Worm (Caenorhabditis elegans) whole organism, L4 larva: Measurements from ENCODE around the gene C05D12.2.
A peak's percentile ranks its signal among the peaks of the same experiment; 100 is the strongest.

Experiments
- D1046.2 ChIP-seq: fragments of 200-800 bp; sonication (Bioruptor generic); IDR thresholded peaks from 2 replicates; pipeline ENCODE4 v1.3.6; 2022; ENCODE audit warnings: missing genetic modification characterization, missing compliant biosample characterization
- F26F4.8 ChIP-seq: fragments of 200-800 bp; sonication (Bioruptor generic); conservative IDR thresholded peaks from 2 replicates; pipeline ENCODE4 v1.3.6; 2022; ENCODE audit warnings: missing genetic modification characterization, missing compliant biosample characterization
- F37D6.2 ChIP-seq: sonication (generic microtip); optimal IDR thresholded peaks from 2 replicates; lab custom pipeline; 2016; ENCODE audit warnings: mild to moderate bottlenecking, missing genetic modification characterization, missing compliant biosample characterization
- F44E2.7 ChIP-seq: fragments of 200-800 bp; sonication (Bioruptor generic); IDR thresholded peaks from 2 replicates; pipeline ENCODE4 v2.1.2; 2022; ENCODE audit warnings: missing genetic modification characterization, missing compliant biosample characterization
- F49E8.2 ChIP-seq: sonication (generic microtip); optimal IDR thresholded peaks from 2 replicates; lab custom pipeline; 2016; ENCODE audit warnings: missing compliant biosample characterization, mild to moderate bottlenecking, missing genetic modification characterization, borderline replicate concordance
- T20F7.1 ChIP-seq: fragments of 200-800 bp; sonication (Bioruptor generic); optimal IDR thresholded peaks from 2 replicates; lab custom pipeline; 2018; ENCODE audit warnings: mild to moderate bottlenecking, missing genetic modification characterization, missing compliant biosample characterization
- T26A8.4 ChIP-seq: fragments of 200-800 bp; sonication (Bioruptor generic); IDR thresholded peaks from 2 replicates; pipeline ENCODE4 v1.3.6; 2022; ENCODE audit warnings: missing genetic modification characterization, missing compliant biosample characterization
- ZK337.2 ChIP-seq: fragments of 200-800 bp; sonication (Bioruptor generic); IDR thresholded peaks from 2 replicates; pipeline ENCODE4 v1.3.6; 2022; ENCODE audit warnings: missing genetic modification reagents, missing genetic modification characterization, missing compliant biosample characterization
- aha-1 ChIP-seq: fragments of 150-350 bp; peaks from one replicate; lab custom pipeline; 2014; ENCODE audit warnings: missing biosample characterization, missing genetic modification characterization
- ceh-28 ChIP-seq: fragments of 150-350 bp; optimal IDR thresholded peaks from 2 replicates; lab custom pipeline; 2014; ENCODE audit warnings: missing biosample characterization, missing genetic modification reagents, missing genetic modification characterization
- ceh-44 ChIP-seq: fragments of 200-800 bp; sonication (Bioruptor generic); IDR thresholded peaks from 2 replicates; pipeline ENCODE4 v1.3.6; 2022; ENCODE audit warnings: missing genetic modification reagents, missing genetic modification characterization, missing compliant biosample characterization
- ceh-62 ChIP-seq: sonication (generic microtip); optimal IDR thresholded peaks from 2 replicates; lab custom pipeline; 2017; ENCODE audit warnings: missing biosample characterization, missing genetic modification characterization
- ces-1 ChIP-seq: fragments of 150-350 bp; sonication (generic microtip); optimal IDR thresholded peaks from 4 replicates; lab custom pipeline; 2014; ENCODE audit warnings: missing biosample characterization, missing genetic modification reagents, missing genetic modification characterization
- cey-2 ChIP-seq: sonication (generic microtip); optimal IDR thresholded peaks from 3 replicates; lab custom pipeline; 2017; ENCODE audit warnings: missing genetic modification characterization, mild to moderate bottlenecking, missing compliant biosample characterization, antibody characterized with exemption, borderline replicate concordance; ENCODE audit not compliant: insufficient read depth
- daf-16 ChIP-seq, 3 experiments: sonication (generic microtip); optimal IDR thresholded peaks; 2 replicates each; lab custom pipeline; 2016 to 2017; ENCODE audit warnings: missing genetic modification characterization in 3 of 3, missing genetic modification reagents in 3 of 3, mild to moderate bottlenecking in 2 of 3, missing compliant biosample characterization in 2 of 3, missing biosample characterization in 1 of 3, moderate library complexity in 1 of 3
- daf-8 ChIP-seq: fragments of 200-800 bp; sonication (Bioruptor generic); IDR thresholded peaks from 2 replicates; pipeline ENCODE4 v1.3.6; 2022; ENCODE audit warnings: missing genetic modification characterization, missing compliant biosample characterization
- dve-1 ChIP-seq: sonication (generic microtip); optimal IDR thresholded peaks from 2 replicates; lab custom pipeline; 2017; ENCODE audit warnings: antibody characterized with exemption, mild to moderate bottlenecking, missing genetic modification characterization, missing compliant biosample characterization; ENCODE audit not compliant: insufficient read depth
- egl-27 ChIP-seq: sonication (generic microtip); optimal IDR thresholded peaks from 3 replicates; lab custom pipeline; 2017; ENCODE audit warnings: missing biosample characterization, missing genetic modification reagents, missing genetic modification characterization
- egl-43 ChIP-seq: fragments of 200-800 bp; sonication (Bioruptor generic); IDR thresholded peaks from 2 replicates; pipeline ENCODE4 v1.3.6; 2022; ENCODE audit warnings: missing genetic modification reagents, missing genetic modification characterization, missing compliant biosample characterization
- gei-8 ChIP-seq: fragments of 200-800 bp; sonication (Bioruptor generic); optimal IDR thresholded peaks from 2 replicates; lab custom pipeline; 2018; ENCODE audit warnings: mild to moderate bottlenecking, missing genetic modification characterization, missing compliant biosample characterization
- hif-1 ChIP-seq, 2 experiments: sonication (generic microtip); optimal IDR thresholded peaks; 2 replicates each; lab custom pipeline; 2016 to 2017; ENCODE audit warnings: missing compliant biosample characterization in 2 of 2, missing genetic modification characterization in 2 of 2, missing genetic modification reagents in 2 of 2, missing genotype in 2 of 2, mild to moderate bottlenecking in 1 of 2
- hlh-30 ChIP-seq: sonication (generic microtip); optimal IDR thresholded peaks from 2 replicates; lab custom pipeline; 2017; ENCODE audit warnings: antibody characterized with exemption, mild to moderate bottlenecking, missing genetic modification characterization, missing compliant biosample characterization; ENCODE audit not compliant: insufficient read depth
- hmg-1.1 ChIP-seq: fragments of 200-800 bp; sonication (Bioruptor generic); IDR thresholded peaks from 2 replicates; pipeline ENCODE4 v1.3.6; 2022; ENCODE audit warnings: missing genetic modification reagents, missing genetic modification characterization, missing compliant biosample characterization
- jun-1 ChIP-seq: fragments of 150-350 bp; optimal IDR thresholded peaks from 2 replicates; lab custom pipeline; 2014; ENCODE audit warnings: missing biosample characterization, missing genetic modification reagents, missing genetic modification characterization
- lim-7 ChIP-seq: fragments of 200-800 bp; sonication (Bioruptor generic); IDR thresholded peaks from 2 replicates; pipeline ENCODE4 v1.3.6; 2022; ENCODE audit warnings: missing genetic modification characterization, missing compliant biosample characterization
- lin-1 ChIP-seq: fragments of 200-800 bp; sonication (Bioruptor generic); IDR thresholded peaks from 2 replicates; pipeline ENCODE4 v1.3.6; 2022; ENCODE audit warnings: missing genetic modification reagents, missing genetic modification characterization, missing compliant biosample characterization
- lin-13 ChIP-seq: fragments of 150-350 bp; optimal IDR thresholded peaks from 2 replicates; lab custom pipeline; 2014; ENCODE audit warnings: missing biosample characterization, missing genetic modification reagents, missing genetic modification characterization
- lsy-2 ChIP-seq, 2 experiments: fragments of 150-350 bp in 1 of 2; sonication (generic microtip) in 1 of 2; optimal IDR thresholded peaks; 2 replicates each; lab custom pipeline; 2014 to 2017; ENCODE audit warnings: missing biosample characterization in 2 of 2, missing genetic modification characterization in 2 of 2
- mdt-29 ChIP-seq: fragments of 200-800 bp; sonication (Bioruptor generic); IDR thresholded peaks from 2 replicates; pipeline ENCODE4 v1.3.6; 2022; ENCODE audit warnings: missing genetic modification reagents, missing genetic modification characterization, missing compliant biosample characterization
- mes-2 ChIP-seq: sonication (generic microtip); optimal IDR thresholded peaks from 2 replicates; lab custom pipeline; 2016; ENCODE audit warnings: missing genotype, mild to moderate bottlenecking, missing genetic modification characterization, missing compliant biosample characterization; ENCODE audit not compliant: poor library complexity, severe bottlenecking
- mxl-3 ChIP-seq: fragments of 200-800 bp; sonication (Bioruptor generic); optimal IDR thresholded peaks from 2 replicates; lab custom pipeline; 2018; ENCODE audit warnings: mild to moderate bottlenecking, missing genetic modification characterization, missing compliant biosample characterization
- nhr-237 ChIP-seq: sonication (generic microtip); optimal IDR thresholded peaks from 2 replicates; lab custom pipeline; 2017; ENCODE audit warnings: missing biosample characterization, missing genetic modification characterization
- nhr-25 ChIP-seq: sonication (generic microtip); optimal IDR thresholded peaks from 2 replicates; lab custom pipeline; 2017; ENCODE audit warnings: missing genetic modification characterization, mild to moderate bottlenecking, missing compliant biosample characterization, antibody characterized with exemption, moderate library complexity, borderline replicate concordance; ENCODE audit not compliant: insufficient read depth
- nhr-41 ChIP-seq: fragments of 200-800 bp; sonication (Bioruptor generic); IDR thresholded peaks from 2 replicates; pipeline ENCODE4 v1.3.6; 2022; ENCODE audit warnings: missing genetic modification reagents, missing genetic modification characterization, missing compliant biosample characterization
- nhr-48 ChIP-seq: sonication (generic microtip); optimal IDR thresholded peaks from 2 replicates; lab custom pipeline; 2016; ENCODE audit warnings: mild to moderate bottlenecking, missing genetic modification characterization, missing compliant biosample characterization
- nhr-77 ChIP-seq: fragments of 150-350 bp; optimal IDR thresholded peaks from 2 replicates; lab custom pipeline; 2014; ENCODE audit warnings: missing biosample characterization, missing genetic modification characterization
- pha-4 ChIP-seq, 2 experiments: fragments of 150-350 bp in 1 of 2; fragments of 200-800 bp in 1 of 2; sonication (Bioruptor generic) in 1 of 2; IDR thresholded peaks in 1 of 2; optimal IDR thresholded peaks in 1 of 2; 2 replicates each; pipeline versions ENCODE4 v1.3.6 to Lab custom; 2014 to 2022; ENCODE audit warnings: missing genetic modification characterization in 2 of 2, missing genetic modification reagents in 2 of 2, missing biosample characterization in 1 of 2, missing compliant biosample characterization in 1 of 2
- php-3 ChIP-seq: fragments of 200-800 bp; sonication (Bioruptor generic); IDR thresholded peaks from 2 replicates; pipeline ENCODE4 v1.3.6; 2022; ENCODE audit warnings: missing genetic modification reagents, missing genetic modification characterization, missing compliant biosample characterization
- rbr-2 ChIP-seq: sonication (generic microtip); optimal IDR thresholded peaks from 2 replicates; lab custom pipeline; 2016; ENCODE audit warnings: missing genotype, missing genetic modification characterization, missing compliant biosample characterization
- saeg-2 ChIP-seq: fragments of 200-800 bp; sonication (Bioruptor generic); IDR thresholded peaks from 2 replicates; pipeline ENCODE4 v1.3.6; 2022; ENCODE audit warnings: missing genetic modification reagents, missing genetic modification characterization, missing compliant biosample characterization
- snpc-1.2 ChIP-seq: fragments of 200-800 bp; sonication (Bioruptor generic); IDR thresholded peaks from 2 replicates; pipeline ENCODE4 v1.3.6; 2022; ENCODE audit warnings: missing genetic modification reagents, missing genetic modification characterization, missing compliant biosample characterization
- snpc-4 ChIP-seq: fragments of 150-350 bp; optimal IDR thresholded peaks from 2 replicates; lab custom pipeline; 2014; ENCODE audit warnings: missing biosample characterization, missing genetic modification characterization
- spr-3 ChIP-seq: fragments of 200-800 bp; sonication (Bioruptor generic); optimal IDR thresholded peaks from 2 replicates; lab custom pipeline; 2018; ENCODE audit warnings: mild to moderate bottlenecking, missing genetic modification characterization, missing compliant biosample characterization
- unc-39 ChIP-seq: sonication (generic microtip); optimal IDR thresholded peaks from 2 replicates; lab custom pipeline; 2017; ENCODE audit warnings: missing biosample characterization, missing genetic modification characterization
- vab-7 ChIP-seq: fragments of 200-800 bp; sonication (Bioruptor generic); IDR thresholded peaks from 2 replicates; pipeline ENCODE4 v1.3.6; 2022; ENCODE audit warnings: missing genetic modification reagents, missing genetic modification characterization, missing compliant biosample characterization
- zag-1 ChIP-seq: fragments of 150-350 bp; optimal IDR thresholded peaks from 2 replicates; lab custom pipeline; 2014; ENCODE audit warnings: missing biosample characterization, missing genetic modification characterization
- zfp-3 ChIP-seq: fragments of 200-800 bp; sonication (Bioruptor generic); conservative IDR thresholded peaks from 2 replicates; pipeline ENCODE4 v1.3.6; 2022; ENCODE audit warnings: missing genetic modification reagents, missing genetic modification characterization, missing compliant biosample characterization
- ztf-11 ChIP-seq: fragments of 150-350 bp; optimal IDR thresholded peaks from 2 replicates; lab custom pipeline; 2014; ENCODE audit warnings: missing biosample characterization, missing genetic modification characterization

The C05D12.2 gene

ce11 chrII:11453025-11453424 is 34.9 kb downstream of the C05D12.2 start, which contains the start of gene rsp-1 (continued):
- TF ChIP-seq F44E2.7 (GFP tag; lab: Robert Waterston, UW): 0 out of 2 replicates have a peak, but pooled peaks have one; percentile 49
- no peak for TF ChIP-seq lim-7 (GFP tag; lab: Robert Waterston, UW)
- no peak for TF ChIP-seq ztf-11 (tag; lab: Kevin White, UChicago)
- TF ChIP-seq spr-3 (GFP tag; lab: Kevin White, UChicago): peak; percentile 49
- TF ChIP-seq mes-2 (tag; lab: Kevin White, UChicago): peak; percentile 95
- TF ChIP-seq F37D6.2: peak; percentile 78
- TF ChIP-seq nhr-48: peak; percentile 82
- peak; percentile 62; the same call in 1 of the 2 replicates for TF ChIP-seq ceh-44
- TF ChIP-seq zfp-3: peak; percentile 79; the same call in 1 of the 2 replicates
- no peak for TF ChIP-seq ZK337.2 (GFP tag; lab: Robert Waterston, UW)
- peak; percentile 75 for TF ChIP-seq nhr-25
- TF ChIP-seq T26A8.4: peak; percentile 84
- peak; percentile 3 to 79 for TF ChIP-seq hif-1 (tag; optimal IDR thresholded peaks at IDR 0.05; lab: Kevin White, UChicago)
- peak; percentile 94 for TF ChIP-seq rbr-2 (tag; lab: Kevin White, UChicago)
- TF ChIP-seq cey-2 (tag; lab: Kevin White, UChicago): no peak
- TF ChIP-seq ceh-62 (tag; lab: Kevin White, UChicago): no peak
- TF ChIP-seq nhr-77: peak; percentile 92
- peak; percentile 80 for TF ChIP-seq lin-1 (GFP tag; lab: Robert Waterston, UW)
- TF ChIP-seq jun-1 (tag; lab: Kevin White, UChicago): peak; percentile 72
- TF ChIP-seq saeg-2 (GFP tag; lab: Robert Waterston, UW): no peak
- no peak for TF ChIP-seq egl-27 (tag; lab: Kevin White, UChicago)
- peak; percentile 74 to 94 for TF ChIP-seq lsy-2 (tag; optimal IDR thresholded peaks at IDR 0.05; lab: Kevin White, UChicago)
- peak; percentile 78 for TF ChIP-seq mxl-3 (GFP tag; lab: Kevin White, UChicago)
- peak; percentile 76 for TF ChIP-seq php-3 (GFP tag; lab: Robert Waterston, UW)
- no peak for TF ChIP-seq unc-39 (tag; lab: Kevin White, UChicago)
- TF ChIP-seq pha-4 (GFP tag; IDR thresholded peaks at IDR 0.05; lab: Robert Waterston, UW): peak; percentile 46; the same call in 1 of the 2 replicates
- peak; percentile 33 for TF ChIP-seq pha-4 (tag; optimal IDR thresholded peaks at IDR 0.05; lab: Kevin White, UChicago)
- peak; percentile 15 to 28 for TF ChIP-seq daf-16 (GFP tag; optimal IDR thresholded peaks at IDR 0.05; lab: Kevin White, UChicago)
- TF ChIP-seq daf-16 (tag; optimal IDR thresholded peaks at IDR 0.05; lab: Kevin White, UChicago): peak; percentile 65
- TF ChIP-seq dve-1 (tag; lab: Kevin White, UChicago): peak; percentile 97
- TF ChIP-seq ces-1 (GFP tag; lab: Kevin White, UChicago): no peak
- peak; percentile 90 for TF ChIP-seq T20F7.1
- TF ChIP-seq D1046.2 (GFP tag; lab: Robert Waterston, UW): no peak
- peak; percentile 48 for TF ChIP-seq ceh-28 (tag; lab: Kevin White, UChicago)
- TF ChIP-seq gei-8 (GFP tag; lab: Kevin White, UChicago): no peak
- TF ChIP-seq daf-8 (GFP tag; lab: Robert Waterston, UW): no peak
- peak; percentile 85 for TF ChIP-seq hlh-30 (tag; lab: Kevin White, UChicago)
- no peak for TF ChIP-seq F26F4.8 (GFP tag; lab: Robert Waterston, UW)
- TF ChIP-seq lin-13 (GFP tag; lab: Kevin White, UChicago): peak; percentile 93
- peak; percentile 46; the same call in 1 of the 2 replicates for TF ChIP-seq vab-7 (GFP tag; lab: Robert Waterston, UW)
- peak; percentile 73; the same call in 1 of the 2 replicates for TF ChIP-seq egl-43 (GFP tag; lab: Robert Waterston, UW)
- TF ChIP-seq mdt-29 (GFP tag; lab: Robert Waterston, UW): 0 out of 2 replicates have a peak, but pooled peaks have one; percentile 11
- TF ChIP-seq snpc-4 (tag; lab: Kevin White, UChicago): no peak
- TF ChIP-seq aha-1 (tag; lab: Kevin White, UChicago): peak; percentile 96
- TF ChIP-seq F49E8.2 (tag; lab: Kevin White, UChicago): peak; percentile 34
- TF ChIP-seq nhr-41 (GFP tag; lab: Robert Waterston, UW): no peak
- no peak for TF ChIP-seq zag-1 (tag; lab: Kevin White, UChicago)
- TF ChIP-seq nhr-237 (tag; lab: Kevin White, UChicago): no peak
- peak; percentile 90 for TF ChIP-seq hmg-1.1 (GFP tag; lab: Robert Waterston, UW)
- TF ChIP-seq snpc-1.2 (GFP tag; lab: Robert Waterston, UW): peak; percentile 53; the same call in 1 of the 2 replicates
